Worm (Caenorhabditis elegans) whole organism, late embryonic: ENCODE measurements around the gene T10H9.8.

Source experiments
- Y22D7AL.16 ChIP-seq: sonication (generic microtip); optimal IDR thresholded peaks from 2 replicates; lab custom pipeline; 2016; ENCODE audit warnings: missing genetic modification characterization, missing compliant biosample characterization
- ceh-19 ChIP-seq: fragments of 200-800 bp; sonication (Bioruptor generic); optimal IDR thresholded peaks from 2 replicates; lab custom pipeline; 2018; ENCODE audit warnings: mild to moderate bottlenecking, missing genetic modification characterization, missing compliant biosample characterization
- ceh-22 ChIP-seq: sonication (generic microtip); optimal IDR thresholded peaks from 2 replicates; lab custom pipeline; 2017; ENCODE audit warnings: missing biosample characterization, missing genetic modification characterization
- ceh-24 ChIP-seq: sonication (generic microtip); optimal IDR thresholded peaks from 2 replicates; lab custom pipeline; 2016; ENCODE audit warnings: mild to moderate bottlenecking, missing genetic modification characterization, missing compliant biosample characterization
- ceh-30 ChIP-seq: fragments of 150-350 bp; optimal IDR thresholded peaks from 2 replicates; lab custom pipeline; 2014; ENCODE audit warnings: missing biosample characterization, missing genetic modification characterization
- ceh-31 ChIP-seq: sonication (generic microtip); optimal IDR thresholded peaks from 2 replicates; lab custom pipeline; 2016; ENCODE audit warnings: missing genetic modification characterization, missing compliant biosample characterization
- dmd-4 ChIP-seq: sonication (generic microtip); optimal IDR thresholded peaks from 2 replicates; lab custom pipeline; 2016; ENCODE audit warnings: borderline replicate concordance, missing genetic modification characterization, missing compliant biosample characterization
- ets-4 ChIP-seq: sonication (generic microtip); optimal IDR thresholded peaks from 2 replicates; lab custom pipeline; 2016; ENCODE audit warnings: missing genetic modification characterization, missing compliant biosample characterization
- fax-1 ChIP-seq: sonication (generic microtip); optimal IDR thresholded peaks from 2 replicates; lab custom pipeline; 2016; ENCODE audit warnings: missing genotype, missing genetic modification characterization, missing compliant biosample characterization
- fkh-10 ChIP-seq: fragments of 150-350 bp; optimal IDR thresholded peaks from 2 replicates; lab custom pipeline; 2014; ENCODE audit warnings: missing biosample characterization, missing genetic modification reagents, missing genetic modification characterization
- gmeb-2 ChIP-seq: sonication (generic microtip); optimal IDR thresholded peaks from 2 replicates; lab custom pipeline; 2016; ENCODE audit warnings: missing genetic modification characterization, inconsistent platforms, missing compliant biosample characterization
- hlh-13 ChIP-seq: fragments of 200-800 bp; sonication (Bioruptor generic); optimal IDR thresholded peaks from 2 replicates; lab custom pipeline; 2018; ENCODE audit warnings: mild to moderate bottlenecking, missing genetic modification characterization, missing compliant biosample characterization
- hlh-6 ChIP-seq: sonication (generic microtip); optimal IDR thresholded peaks from 2 replicates; lab custom pipeline; 2016; ENCODE audit warnings: missing genotype, missing genetic modification characterization, missing compliant biosample characterization
- lin-11 ChIP-seq: fragments of 200-800 bp; sonication (Bioruptor generic); optimal IDR thresholded peaks from 2 replicates; lab custom pipeline; 2018; ENCODE audit warnings: mild to moderate bottlenecking, missing genetic modification characterization, missing compliant biosample characterization
- madf-2 ChIP-seq: sonication (generic microtip); optimal IDR thresholded peaks from 2 replicates; lab custom pipeline; 2017; ENCODE audit warnings: missing genetic modification characterization, missing compliant biosample characterization
- nhr-11 ChIP-seq: fragments of 150-350 bp; optimal IDR thresholded peaks from 2 replicates; lab custom pipeline; 2014; ENCODE audit warnings: missing biosample characterization, missing genetic modification characterization
- pag-3 ChIP-seq: sonication (generic microtip); optimal IDR thresholded peaks from 2 replicates; lab custom pipeline; 2016; ENCODE audit warnings: missing compliant biosample characterization, missing genetic modification characterization, borderline replicate concordance
- pat-9 ChIP-seq: fragments of 200-800 bp; sonication (Bioruptor generic); optimal IDR thresholded peaks from 2 replicates; lab custom pipeline; 2018; ENCODE audit warnings: mild to moderate bottlenecking, missing genetic modification characterization, moderate library complexity, missing compliant biosample characterization
- pha-2 ChIP-seq: sonication (generic microtip); optimal IDR thresholded peaks from 2 replicates; lab custom pipeline; 2017; ENCODE audit warnings: mild to moderate bottlenecking, missing genetic modification characterization, missing compliant biosample characterization
- pqm-1 ChIP-seq: sonication (generic microtip); optimal IDR thresholded peaks from 2 replicates; lab custom pipeline; 2016; ENCODE audit warnings: missing genetic modification characterization, missing compliant biosample characterization
- ref-2 ChIP-seq: sonication (generic microtip); optimal IDR thresholded peaks from 2 replicates; lab custom pipeline; 2016; ENCODE audit warnings: missing genetic modification characterization, missing compliant biosample characterization
- syd-9 ChIP-seq: sonication (generic microtip); optimal IDR thresholded peaks from 2 replicates; lab custom pipeline; 2016; ENCODE audit warnings: mild to moderate bottlenecking, missing genetic modification characterization, moderate library complexity, missing compliant biosample characterization
- tbx-2 ChIP-seq: sonication (generic microtip); optimal IDR thresholded peaks from 2 replicates; lab custom pipeline; 2016; ENCODE audit warnings: missing genetic modification characterization, missing compliant biosample characterization
- tbx-7 ChIP-seq: sonication (generic microtip); optimal IDR thresholded peaks from 2 replicates; lab custom pipeline; 2016; ENCODE audit warnings: missing genotype, missing genetic modification characterization, missing compliant biosample characterization
- unc-3 ChIP-seq, 2 experiments: fragments of 200-800 bp in 1 of 2; sonication (Bioruptor generic) in 1 of 2; sonication (generic microtip) in 1 of 2; conservative IDR thresholded peaks in 1 of 2; optimal IDR thresholded peaks in 1 of 2; 2 replicates each; pipeline versions ENCODE4 v1.3.6 to Lab custom; 2016 to 2022; ENCODE audit warnings: missing compliant biosample characterization in 2 of 2, missing genetic modification characterization in 2 of 2, missing genetic modification reagents in 1 of 2
- unc-42 ChIP-seq: sonication (generic microtip); optimal IDR thresholded peaks from 2 replicates; lab custom pipeline; 2016; ENCODE audit warnings: missing genotype, missing genetic modification characterization, missing compliant biosample characterization

Gene T10H9.8

ce11 chrV:6699021-6699420 lies 46.9 kb downstream of the T10H9.8 start:
- TF ChIP-seq ref-2 (tag; lab: Kevin White, UChicago) (no peak), dmd-4 (tag; lab: Kevin White, UChicago) (no peak), Y22D7AL.16 (tag; lab: Kevin White, UChicago) (no peak), ceh-30 (tag; lab: Kevin White, UChicago) (no peak), pqm-1 (tag; lab: Kevin White, UChicago) (no peak), hlh-13 (no peak), pag-3 (no peak), fax-1 (tag; lab: Kevin White, UChicago) (no peak), tbx-2 (no peak), ceh-31 (tag; lab: Kevin White, UChicago) (no peak), hlh-6 (tag; lab: Kevin White, UChicago) (no peak)

- TF ChIP-seq lin-11 (no peak), ceh-22 (no peak), unc-42 (tag; lab: Kevin White, UChicago) (no peak), ets-4 (tag; lab: Kevin White, UChicago) (no peak), unc-3 (GFP tag; conservative IDR thresholded peaks at IDR 0.05; lab: Robert Waterston, UW) (no peak), unc-3 (tag; optimal IDR thresholded peaks at IDR 0.05; lab: Kevin White, UChicago) (no peak)
- TF ChIP-seq, all 69 proteins: peak for 0
These were observed 47.7 kb downstream of the T10H9.8 start for ce11 chrV:6699833-6700232.

- no peak for TF ChIP-seq syd-9 (tag; lab: Kevin White, UChicago)
- no peak for TF ChIP-seq gmeb-2 (tag; lab: Kevin White, UChicago)
- no peak for TF ChIP-seq unc-3 (GFP tag; conservative IDR thresholded peaks at IDR 0.05; lab: Robert Waterston, UW)
- TF ChIP-seq unc-3 (tag; optimal IDR thresholded peaks at IDR 0.05; lab: Kevin White, UChicago): no peak
- TF ChIP-seq fkh-10: no peak
- no peak for TF ChIP-seq nhr-11
- TF ChIP-seq ceh-24 (tag; lab: Kevin White, UChicago): no peak
- TF ChIP-seq pha-2 (tag; lab: Kevin White, UChicago): no peak
- TF ChIP-seq madf-2 (tag; lab: Kevin White, UChicago): no peak
- no peak for TF ChIP-seq tbx-7
- no peak for TF ChIP-seq hlh-13
- TF ChIP-seq pat-9: no peak
- TF ChIP-seq ceh-19 (GFP tag; lab: Kevin White, UChicago): no peak
These were observed 50.5 kb downstream of the T10H9.8 start, which contains the start of gene era-1 for ce11 chrV:6702692-6703091. Gene era-1 (plus strand): TSS chrV:6703057.
